Fruit fly (Drosophila melanogaster) whole organism, embryonic: ENCODE measurements around the gene CG15170.

Experiments
- B-H1 ChIP-seq: fragments of 200-800 bp; sonication (Bioruptor generic); IDR thresholded peaks from 3 replicates; pipeline ENCODE4 v1.3.6; 2022; ENCODE audit warnings: missing biosample characterization, missing genetic modification characterization
- CG10267 ChIP-seq: fragments of 200-800 bp; sonication (Bioruptor generic); optimal IDR thresholded peaks from 2 replicates; lab custom pipeline; 2018; ENCODE audit warnings: missing biosample characterization, mild to moderate bottlenecking, missing genetic modification characterization, moderate library complexity
- CG11723 ChIP-seq: fragments of 200-800 bp; sonication (Bioruptor generic); optimal IDR thresholded peaks from 2 replicates; lab custom pipeline; 2017; ENCODE audit warnings: missing biosample characterization, mild to moderate bottlenecking, missing genetic modification characterization
- CG14860 ChIP-seq: fragments of 200-800 bp; sonication (Bioruptor generic); IDR thresholded peaks from 3 replicates; pipeline ENCODE4 v1.3.6; 2022; ENCODE audit warnings: missing biosample characterization, missing genetic modification characterization; ENCODE audit not compliant: partially characterized antibody
- CG15479 ChIP-seq: fragments of 200-800 bp; sonication (Bioruptor generic); optimal IDR thresholded peaks from 3 replicates; lab custom pipeline; 2019; ENCODE audit warnings: missing biosample characterization, mild to moderate bottlenecking, missing genetic modification characterization, moderate library complexity
- CG17385 ChIP-seq: fragments of 200-800 bp; sonication (Bioruptor generic); optimal IDR thresholded peaks from 3 replicates; lab custom pipeline; 2018; ENCODE audit warnings: missing biosample characterization, mild to moderate bottlenecking, missing genetic modification characterization
- CG2678 ChIP-seq: fragments of 200-800 bp; sonication (Bioruptor generic); optimal IDR thresholded peaks from 3 replicates; lab custom pipeline; 2019; ENCODE audit warnings: missing biosample characterization, mild to moderate bottlenecking, missing genetic modification characterization, moderate library complexity
- CG30020 ChIP-seq: fragments of 200-800 bp; optimal IDR thresholded peaks from 2 replicates; lab custom pipeline; 2019; ENCODE audit warnings: missing biosample characterization, mild to moderate bottlenecking, missing genetic modification characterization, moderate library complexity
- CG31365 ChIP-seq: fragments of 200-800 bp; sonication (Bioruptor generic); optimal IDR thresholded peaks from 2 replicates; lab custom pipeline; 2018; ENCODE audit warnings: missing biosample characterization, mild to moderate bottlenecking, missing genetic modification characterization
- CG4328 ChIP-seq: fragments of 200-800 bp; sonication (Bioruptor generic); optimal IDR thresholded peaks from 3 replicates; lab custom pipeline; 2017; ENCODE audit warnings: missing biosample characterization, missing genetic modification reagents, missing genetic modification characterization
- CG5953 ChIP-seq: fragments of 200-800 bp; sonication (Bioruptor generic); IDR thresholded peaks from 2 replicates; pipeline ENCODE4 v1.3.6; 2022; ENCODE audit warnings: missing biosample characterization, missing genetic modification characterization
- CG7963 ChIP-seq: fragments of 200-800 bp; sonication (Bioruptor generic); IDR thresholded peaks from 3 replicates; pipeline ENCODE4 v1.3.6; 2022; ENCODE audit warnings: missing biosample characterization, missing genetic modification characterization; ENCODE audit not compliant: partially characterized antibody
- CG8359 ChIP-seq: fragments of 200-800 bp; sonication (Bioruptor generic); optimal IDR thresholded peaks from 2 replicates; lab custom pipeline; 2017; ENCODE audit warnings: missing biosample characterization, mild to moderate bottlenecking, missing genetic modification characterization, borderline replicate concordance
- CG8765 ChIP-seq: fragments of 200-800 bp; sonication (Bioruptor generic); IDR thresholded peaks from 2 replicates; pipeline ENCODE4 v1.3.6; 2022; ENCODE audit warnings: missing biosample characterization, missing genetic modification characterization
- CG9215 ChIP-seq: fragments of 200-800 bp; sonication (Bioruptor generic); IDR thresholded peaks from 2 replicates; pipeline ENCODE4 v1.3.6; 2022; ENCODE audit warnings: missing biosample characterization, missing genetic modification characterization
- Hand ChIP-seq: fragments of 200-800 bp; sonication (Bioruptor generic); optimal IDR thresholded peaks from 2 replicates; lab custom pipeline; 2017; ENCODE audit warnings: mild to moderate bottlenecking, missing biosample characterization, missing genetic modification reagents, missing genetic modification characterization
- NK7.1 ChIP-seq: fragments of 200-800 bp; sonication (Bioruptor generic); optimal IDR thresholded peaks from 3 replicates; lab custom pipeline; 2016; ENCODE audit warnings: missing biosample characterization, missing genetic modification characterization
- Nf-YC ChIP-seq: fragments of 200-800 bp; optimal IDR thresholded peaks from 3 replicates; lab custom pipeline; 2019; ENCODE audit warnings: missing biosample characterization, mild to moderate bottlenecking, missing genetic modification characterization, moderate library complexity
- Poxn ChIP-seq: fragments of 200-800 bp; sonication (Bioruptor generic); IDR thresholded peaks from 2 replicates; pipeline ENCODE4 v1.3.6; 2022; ENCODE audit warnings: missing biosample characterization, missing genetic modification characterization
- Rfx ChIP-seq: fragments of 200-800 bp; sonication (Bioruptor generic); IDR thresholded peaks from 2 replicates; pipeline ENCODE4 v1.3.6; 2022; ENCODE audit warnings: missing biosample characterization, missing genetic modification characterization
- Sox102F ChIP-seq: fragments of 200-800 bp; sonication (Bioruptor generic); optimal IDR thresholded peaks from 2 replicates; lab custom pipeline; 2018; ENCODE audit warnings: missing biosample characterization, mild to moderate bottlenecking, missing genetic modification characterization, moderate library complexity
- Spps ChIP-seq: fragments of 200-800 bp; sonication (Bioruptor generic); optimal IDR thresholded peaks from 2 replicates; lab custom pipeline; 2018; ENCODE audit warnings: missing biosample characterization, mild to moderate bottlenecking, missing genetic modification characterization
- Stat92E ChIP-seq, 3 experiments: fragments of >200 bp in 2 of 3; fragments of 200-800 bp in 1 of 3; sonication (Bioruptor generic) in 1 of 3; optimal IDR thresholded peaks; 2 replicates each; lab custom pipeline; 2017 to 2019; ENCODE audit warnings: missing biosample characterization in 3 of 3, missing genetic modification characterization in 3 of 3, mild to moderate bottlenecking in 1 of 3, moderate library complexity in 1 of 3
- Vsx1 ChIP-seq: fragments of 200-800 bp; sonication (Bioruptor generic); optimal IDR thresholded peaks from 2 replicates; lab custom pipeline; 2017; ENCODE audit warnings: missing biosample characterization, mild to moderate bottlenecking, missing genetic modification characterization, missing genetic modification reagents
- ato ChIP-seq: fragments of 200-800 bp; sonication (Bioruptor generic); IDR thresholded peaks from 2 replicates; pipeline ENCODE4 v1.3.6; 2022; ENCODE audit warnings: missing biosample characterization, missing genetic modification characterization; ENCODE audit not compliant: partially characterized antibody
- bcd ChIP-seq: fragments of 200-800 bp; sonication (Bioruptor generic); optimal IDR thresholded peaks from 2 replicates; lab custom pipeline; 2017; ENCODE audit warnings: missing biosample characterization, mild to moderate bottlenecking, missing genetic modification characterization
- chinmo ChIP-seq: fragments of 200-800 bp; sonication (Bioruptor generic); IDR thresholded peaks from 4 replicates; pipeline ENCODE4 v1.3.6; 2022; ENCODE audit warnings: missing biosample characterization, missing genetic modification characterization; ENCODE audit not compliant: partially characterized antibody
- fd3F ChIP-seq: fragments of 200-800 bp; sonication (Bioruptor generic); optimal IDR thresholded peaks from 2 replicates; lab custom pipeline; 2018; ENCODE audit warnings: missing biosample characterization, mild to moderate bottlenecking, missing genetic modification characterization, moderate library complexity
- gce ChIP-seq: fragments of 200-800 bp; sonication (Bioruptor generic); IDR thresholded peaks from 3 replicates; pipeline ENCODE4 v1.3.6; 2022; ENCODE audit warnings: missing biosample characterization, missing genetic modification characterization
- hb ChIP-seq: fragments of 200-800 bp; sonication (Bioruptor generic); IDR thresholded peaks from 3 replicates; pipeline ENCODE4 v1.3.6; 2022; ENCODE audit warnings: missing biosample characterization, missing genetic modification characterization; ENCODE audit not compliant: partially characterized antibody
- insv ChIP-seq, 2 experiments: fragments of 200-800 bp; sonication (Bioruptor generic); optimal IDR thresholded peaks; 3 replicates each; lab custom pipeline; 2016 to 2018; ENCODE audit warnings: missing biosample characterization in 2 of 2, missing genetic modification characterization in 2 of 2
- inv ChIP-seq: fragments of 200-800 bp; sonication (Bioruptor generic); IDR thresholded peaks from 2 replicates; pipeline ENCODE4 v1.3.6; 2022; ENCODE audit warnings: missing biosample characterization, missing genetic modification characterization; ENCODE audit not compliant: partially characterized antibody
- kni ChIP-seq: fragments of 200-800 bp; sonication (Bioruptor generic); optimal IDR thresholded peaks from 3 replicates; lab custom pipeline; 2017; ENCODE audit warnings: mild to moderate bottlenecking, missing biosample characterization, missing genetic modification reagents, missing genetic modification characterization
- knrl ChIP-seq: fragments of 200-800 bp; sonication (Bioruptor generic); IDR thresholded peaks from 3 replicates; pipeline ENCODE4 v1.3.6; 2022; ENCODE audit warnings: missing biosample characterization, missing genetic modification characterization; ENCODE audit not compliant: partially characterized antibody
- lbe ChIP-seq: fragments of 200-800 bp; sonication (Bioruptor generic); optimal IDR thresholded peaks from 2 replicates; lab custom pipeline; 2016; ENCODE audit warnings: missing biosample characterization, mild to moderate bottlenecking, missing genetic modification characterization
- lov ChIP-seq, 2 experiments: fragments of 200-800 bp in 1 of 2; fragments of >200 bp in 1 of 2; sonication (Bioruptor generic) in 1 of 2; IDR thresholded peaks in 1 of 2; optimal IDR thresholded peaks in 1 of 2; 2 replicates in 1 of 2; 3 replicates in 1 of 2; pipeline versions ENCODE4 v1.3.6 to Lab custom; 2017 to 2022; ENCODE audit warnings: missing biosample characterization in 1 of 2, missing genetic modification characterization in 1 of 2
- nerfin-2 ChIP-seq: fragments of 200-800 bp; sonication (Bioruptor generic); IDR thresholded peaks from 2 replicates; pipeline ENCODE4 v1.3.6; 2022; ENCODE audit warnings: missing biosample characterization, missing genetic modification characterization; ENCODE audit not compliant: partially characterized antibody
- pros ChIP-seq: fragments of 200-800 bp; sonication (Bioruptor generic); optimal IDR thresholded peaks from 3 replicates; lab custom pipeline; 2019; ENCODE audit warnings: missing biosample characterization, mild to moderate bottlenecking, missing genetic modification characterization, moderate library complexity
- sens-2 ChIP-seq: fragments of 200-800 bp; sonication (Bioruptor generic); IDR thresholded peaks from 2 replicates; pipeline ENCODE4 v1.3.6; 2022; ENCODE audit warnings: missing biosample characterization, missing genetic modification characterization
- slou ChIP-seq: fragments of 200-800 bp; sonication (Bioruptor generic); optimal IDR thresholded peaks from 3 replicates; lab custom pipeline; 2016; ENCODE audit warnings: missing biosample characterization, missing genetic modification characterization
- sna ChIP-seq: fragments of 200-800 bp; sonication (Bioruptor generic); IDR thresholded peaks from 2 replicates; pipeline ENCODE4 v1.3.6; 2022; ENCODE audit warnings: missing biosample characterization, missing genetic modification characterization; ENCODE audit not compliant: partially characterized antibody
- sr ChIP-seq: fragments of 200-800 bp; sonication (Bioruptor generic); IDR thresholded peaks from 3 replicates; pipeline ENCODE4 v1.3.6; 2022; ENCODE audit warnings: missing biosample characterization, missing genetic modification characterization
- ssp ChIP-seq: fragments of 200-800 bp; sonication (Bioruptor generic); IDR thresholded peaks from 2 replicates; pipeline ENCODE4 v1.3.6; 2022; ENCODE audit warnings: missing biosample characterization, missing genetic modification characterization
- stwl ChIP-seq: fragments of 200-800 bp; sonication (Bioruptor generic); optimal IDR thresholded peaks from 3 replicates; lab custom pipeline; 2018; ENCODE audit warnings: missing biosample characterization, mild to moderate bottlenecking, missing genetic modification characterization, moderate library complexity
- tin ChIP-seq: fragments of 200-800 bp; sonication (Bioruptor generic); optimal IDR thresholded peaks from 3 replicates; lab custom pipeline; 2016; ENCODE audit warnings: missing biosample characterization, missing genetic modification characterization
- trem ChIP-seq: fragments of 200-800 bp; optimal IDR thresholded peaks from 3 replicates; lab custom pipeline; 2019; ENCODE audit warnings: missing biosample characterization, mild to moderate bottlenecking, missing genetic modification characterization, moderate library complexity
- wdn ChIP-seq: fragments of 200-800 bp; sonication (Bioruptor generic); IDR thresholded peaks from 2 replicates; pipeline ENCODE4 v1.3.6; 2022; ENCODE audit warnings: missing biosample characterization, missing genetic modification characterization
- z ChIP-seq: fragments of 200-800 bp; sonication (Bioruptor generic); IDR thresholded peaks from 3 replicates; pipeline ENCODE4 v1.3.6; 2022; ENCODE audit warnings: missing biosample characterization, missing genetic modification characterization

CG15170 gene

DNA sequence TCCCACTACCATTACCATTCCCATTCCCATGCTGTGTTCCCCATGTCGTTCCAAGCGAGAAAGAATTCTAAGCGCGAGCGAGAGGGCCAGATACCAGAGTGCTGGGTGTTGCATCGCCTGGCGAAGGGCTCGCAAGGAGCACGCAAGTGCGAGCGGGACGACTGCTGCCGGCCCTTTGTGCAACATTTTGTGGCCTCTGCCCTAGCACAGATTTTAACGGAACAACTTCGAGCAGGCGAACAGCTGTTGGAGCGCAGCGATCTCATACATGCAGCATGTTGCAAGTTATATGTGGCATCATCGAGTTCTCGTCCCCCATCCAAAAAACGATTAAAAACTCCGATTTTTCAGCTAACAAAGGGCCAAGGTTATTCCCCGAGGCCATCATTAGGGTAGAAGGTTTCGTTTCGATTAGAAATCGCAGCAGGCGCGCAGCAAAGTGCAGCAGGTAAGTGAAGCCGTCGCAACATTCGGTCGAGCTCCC lies 42.5 kb downstream of the CG15170 start:
- no peak for TF ChIP-seq B-H1 (GFP tag; lab: Robert Waterston, UW)
- TF ChIP-seq Rfx (GFP tag; lab: Robert Waterston, UW) = no peak
- no peak for TF ChIP-seq Vsx1 (GFP tag; lab: Kevin White, UChicago)
- TF ChIP-seq pros (GFP tag; lab: Kevin White, UChicago) = peak; percentile 84
- TF ChIP-seq stwl = peak; percentile 3
- TF ChIP-seq Nf-YC (tag; lab: Kevin White, UChicago) = peak; percentile 10
- no peak for TF ChIP-seq CG8765 (GFP tag; lab: Robert Waterston, UW)
- TF ChIP-seq Spps = no peak
- no peak for TF ChIP-seq CG8359
- no peak for TF ChIP-seq CG10267
- TF ChIP-seq sens-2 (GFP tag; lab: Robert Waterston, UW) = no peak
- TF ChIP-seq hb (GFP tag; lab: Robert Waterston, UW) = no peak
- TF ChIP-seq CG9215 (GFP tag; lab: Robert Waterston, UW) = no peak
- TF ChIP-seq sna (GFP tag; lab: Robert Waterston, UW) = peak; percentile 64
- 0 out of 2 replicates have a peak, but pooled peaks have one; percentile 26 for TF ChIP-seq ato (GFP tag; lab: Robert Waterston, UW)
- TF ChIP-seq CG15479 (GFP tag; lab: Kevin White, UChicago) = peak; percentile 73
- TF ChIP-seq chinmo (GFP tag; lab: Robert Waterston, UW) = no peak
- no peak for TF ChIP-seq wdn
- TF ChIP-seq CG30020 = no peak
- no peak for TF ChIP-seq Hand (GFP tag; lab: Kevin White, UChicago)
- TF ChIP-seq CG2678 (tag; lab: Kevin White, UChicago) = no peak
- TF ChIP-seq CG31365 = no peak
- TF ChIP-seq CG5953 (GFP tag; lab: Robert Waterston, UW) = no peak
- no peak for TF ChIP-seq tin (GFP tag; lab: Kevin White, UChicago)
- no peak for TF ChIP-seq Sox102F (GFP tag; lab: Kevin White, UChicago)
- TF ChIP-seq inv (GFP tag; lab: Robert Waterston, UW) = peak; percentile 34; the same call in 1 of the 2 replicates
- TF ChIP-seq CG14860 = peak; percentile 29; the same call in 1 of the 3 replicates
- no peak for TF ChIP-seq lov (optimal IDR thresholded peaks at IDR 0.05; lab: Kevin White, UChicago)
- TF ChIP-seq lov (GFP tag; IDR thresholded peaks at IDR 0.05; lab: Robert Waterston, UW) = 0 out of 3 replicates have a peak, but pooled peaks have one; percentile 47
- peak in 1 of 3 experiments; percentile 46 for TF ChIP-seq Stat92E (GFP tag; optimal IDR thresholded peaks at IDR 0.05; lab: Kevin White, UChicago)
- TF ChIP-seq ssp (GFP tag; lab: Robert Waterston, UW) = no peak
- TF ChIP-seq CG11723 = no peak
- TF ChIP-seq nerfin-2 (GFP tag; lab: Robert Waterston, UW) = peak; percentile 44; the same call in 1 of the 2 replicates
- no peak for TF ChIP-seq bcd (GFP tag; lab: Kevin White, UChicago)
- no peak for TF ChIP-seq lbe (GFP tag; lab: Kevin White, UChicago)
- TF ChIP-seq CG4328 (GFP tag; lab: Kevin White, UChicago) = no peak
- peak; percentile 71; the same call in 1 of the 3 replicates for TF ChIP-seq z (GFP tag; lab: Robert Waterston, UW)
- no peak for TF ChIP-seq sr (GFP tag; lab: Robert Waterston, UW)
- no peak for TF ChIP-seq fd3F (GFP tag; lab: Kevin White, UChicago)
- TF ChIP-seq knrl (GFP tag; lab: Robert Waterston, UW) = peak; percentile 5; the same call in 1 of the 3 replicates
- TF ChIP-seq trem (tag; lab: Kevin White, UChicago) = no peak
- no peak for TF ChIP-seq CG17385 (GFP tag; lab: Kevin White, UChicago)
- TF ChIP-seq insv (GFP tag; optimal IDR thresholded peaks at IDR 0.05; lab: Kevin White, UChicago) = peak in 1 of 2 experiments; percentile 64
- no peak for TF ChIP-seq gce (GFP tag; lab: Robert Waterston, UW)
- 0 out of 3 replicates have a peak, but pooled peaks have one; percentile 9 for TF ChIP-seq CG7963 (GFP tag; lab: Robert Waterston, UW)
- TF ChIP-seq Poxn (GFP tag; lab: Robert Waterston, UW) = no peak
- no peak for TF ChIP-seq slou (GFP tag; lab: Kevin White, UChicago)
- TF ChIP-seq kni (GFP tag; lab: Kevin White, UChicago) = peak; percentile 100
- no peak for TF ChIP-seq NK7.1 (GFP tag; lab: Kevin White, UChicago)
